Worm (Caenorhabditis elegans) whole organism, L4 larva: ENCODE results near the gene C13F10.8.

ENCODE experiments used
- T26A8.4 ChIP-seq: fragments of 200-800 bp; sonication (Bioruptor generic); IDR thresholded peaks from 2 replicates; pipeline ENCODE4 v1.3.6; 2022; ENCODE audit warnings: missing genetic modification characterization, missing compliant biosample characterization
- Y105C5A.15 ChIP-seq: fragments of 200-800 bp; sonication (Bioruptor generic); IDR thresholded peaks from 2 replicates; pipeline ENCODE4 v1.3.6; 2022; ENCODE audit warnings: missing genetic modification characterization, missing compliant biosample characterization
- lin-39 ChIP-seq: fragments of 150-350 bp; optimal IDR thresholded peaks from 2 replicates; lab custom pipeline; 2014; ENCODE audit warnings: missing biosample characterization, missing genetic modification reagents, missing genetic modification characterization
- nhr-111 ChIP-seq: fragments of 200-800 bp; sonication (Bioruptor generic); optimal IDR thresholded peaks from 2 replicates; lab custom pipeline; 2018; ENCODE audit warnings: mild to moderate bottlenecking, missing genetic modification characterization, missing compliant biosample characterization
- nhr-25 ChIP-seq: sonication (generic microtip); optimal IDR thresholded peaks from 2 replicates; lab custom pipeline; 2017; ENCODE audit warnings: missing genetic modification characterization, mild to moderate bottlenecking, missing compliant biosample characterization, antibody characterized with exemption, moderate library complexity, borderline replicate concordance; ENCODE audit not compliant: insufficient read depth
- nhr-76 ChIP-seq: fragments of 150-350 bp; optimal IDR thresholded peaks from 2 replicates; lab custom pipeline; 2014; ENCODE audit warnings: missing biosample characterization, missing genetic modification characterization

ce11 chrV:7201353-7201752 lies 19.5 kb downstream of the C13F10.8 start:
- TF ChIP-seq T26A8.4 (GFP tag; lab: Robert Waterston, UW) (no peak), nhr-76 (no peak), nhr-25 (tag; lab: Kevin White, UChicago) (no peak), lin-39 (tag; lab: Kevin White, UChicago) (no peak), nhr-111 (GFP tag; lab: Kevin White, UChicago) (no peak), Y105C5A.15 (no peak)
